Fruit fly (Drosophila melanogaster) whole organism, adult: ENCODE measurements around the gene nrv1.

ENCODE experiments used
- CG12768 ChIP-seq: fragments of 200-800 bp; sonication (Bioruptor generic); optimal IDR thresholded peaks from 2 replicates; lab custom pipeline; 2017; ENCODE audit warnings: missing biosample characterization, missing genetic modification characterization, mild to moderate bottlenecking, moderate library complexity, missing genetic modification reagents
- CG1620 ChIP-seq: fragments of 200-800 bp; sonication (Bioruptor generic); optimal IDR thresholded peaks from 2 replicates; lab custom pipeline; 2016; ENCODE audit warnings: missing biosample characterization, missing genetic modification characterization
- CG33017 ChIP-seq: fragments of 200-800 bp; sonication (Bioruptor generic); optimal IDR thresholded peaks from 2 replicates; lab custom pipeline; 2018; ENCODE audit warnings: missing biosample characterization, mild to moderate bottlenecking, missing genetic modification characterization, moderate library complexity
- Crg-1 ChIP-seq: fragments of 200-800 bp; sonication (Bioruptor generic); optimal IDR thresholded peaks from 2 replicates; lab custom pipeline; 2016; ENCODE audit warnings: missing biosample characterization, missing genetic modification characterization
- Mnt ChIP-seq: fragments of 200-800 bp; sonication (Bioruptor generic); optimal IDR thresholded peaks from 2 replicates; lab custom pipeline; 2016; ENCODE audit warnings: missing biosample characterization, mild to moderate bottlenecking, missing genetic modification characterization
- bab1 ChIP-seq: fragments of 200-800 bp; sonication (Bioruptor generic); optimal IDR thresholded peaks from 3 replicates; lab custom pipeline; 2019; ENCODE audit warnings: missing biosample characterization, mild to moderate bottlenecking, missing genetic modification characterization, moderate library complexity
- kay ChIP-seq: fragments of 200-800 bp; sonication (Bioruptor generic); peaks from one replicate; lab custom pipeline; 2016; ENCODE audit warnings: missing biosample characterization, missing genetic modification characterization, borderline replicate concordance
- ovo ChIP-seq: fragments of 200-800 bp; sonication (Bioruptor generic); optimal IDR thresholded peaks from 2 replicates; lab custom pipeline; 2016; ENCODE audit warnings: missing biosample characterization, missing genetic modification characterization
- tj ChIP-seq: fragments of 200-800 bp; sonication (Bioruptor generic); optimal IDR thresholded peaks from 3 replicates; lab custom pipeline; 2017; ENCODE audit warnings: missing biosample characterization, mild to moderate bottlenecking, missing genetic modification characterization, moderate library complexity
- toe ChIP-seq: fragments of 200-800 bp; sonication (Bioruptor generic); optimal IDR thresholded peaks from 2 replicates; lab custom pipeline; 2016; ENCODE audit warnings: missing biosample characterization, missing genetic modification characterization

dm6 chr2L:6786674-6787028 is at the start of gene nrv1:
- TF ChIP-seq Mnt (GFP tag; lab: Kevin White, UChicago) (no peak), bab1 (GFP tag; lab: Kevin White, UChicago) (no peak), ovo (GFP tag; lab: Kevin White, UChicago) (no peak), toe (GFP tag; lab: Kevin White, UChicago) (no peak), kay (GFP tag; lab: Kevin White, UChicago) (no peak), CG33017 (tag; lab: Kevin White, UChicago) (no peak), CG12768 (GFP tag; lab: Kevin White, UChicago) (no peak), Crg-1 (GFP tag; lab: Kevin White, UChicago) (no peak), CG1620 (GFP tag; lab: Kevin White, UChicago) (no peak), tj (no peak)
